Worm (Caenorhabditis elegans) whole organism, L3 larva: Measurements from ENCODE around the gene C01G10.14.

Experiments
- R02D3.7 ChIP-seq: fragments of 150-350 bp; optimal IDR thresholded peaks from 2 replicates; lab custom pipeline; 2014; ENCODE audit warnings: missing biosample characterization, missing genetic modification characterization
- aly-2 ChIP-seq: fragments of 150-350 bp; optimal IDR thresholded peaks from 2 replicates; lab custom pipeline; 2014; ENCODE audit warnings: missing biosample characterization, missing genetic modification characterization
- ceh-16 ChIP-seq: sonication (generic microtip); optimal IDR thresholded peaks from 2 replicates; lab custom pipeline; 2017; ENCODE audit warnings: missing biosample characterization, missing genetic modification characterization
- ceh-28 ChIP-seq: fragments of 150-350 bp; optimal IDR thresholded peaks from 2 replicates; lab custom pipeline; 2014; ENCODE audit warnings: missing biosample characterization, missing genetic modification reagents, missing genetic modification characterization
- ceh-82 ChIP-seq: fragments of 150-350 bp; optimal IDR thresholded peaks from 2 replicates; lab custom pipeline; 2014; ENCODE audit warnings: missing biosample characterization, missing genetic modification characterization
- ceh-9 ChIP-seq: sonication (generic microtip); optimal IDR thresholded peaks from 2 replicates; lab custom pipeline; 2018; ENCODE audit warnings: missing biosample characterization, missing genetic modification characterization
- daf-12 ChIP-seq: fragments of 150-350 bp; optimal IDR thresholded peaks from 2 replicates; lab custom pipeline; 2014; ENCODE audit warnings: missing biosample characterization, missing genetic modification reagents, missing genetic modification characterization
- egl-27 ChIP-seq: sonication (generic microtip); optimal IDR thresholded peaks from 4 replicates; lab custom pipeline; 2017; ENCODE audit warnings: missing biosample characterization, missing genetic modification reagents, missing genetic modification characterization
- egl-5 ChIP-seq: fragments of 150-350 bp; optimal IDR thresholded peaks from 2 replicates; lab custom pipeline; 2017; ENCODE audit warnings: missing biosample characterization, missing genetic modification reagents, missing genetic modification characterization, inconsistent platforms
- elt-1 ChIP-seq: fragments of 150-350 bp; optimal IDR thresholded peaks from 2 replicates; lab custom pipeline; 2014; ENCODE audit warnings: missing biosample characterization, missing genetic modification characterization
- elt-2 ChIP-seq: sonication (generic microtip); optimal IDR thresholded peaks from 2 replicates; lab custom pipeline; 2016; ENCODE audit warnings: missing genetic modification reagents, mild to moderate bottlenecking, missing genetic modification characterization, missing compliant biosample characterization
- elt-3 ChIP-seq, 3 experiments: fragments of 150-350 bp in 1 of 3; sonication (generic microtip) in 2 of 3; optimal IDR thresholded peaks; 2 replicates in 2 of 3; 4 replicates in 1 of 3; lab custom pipeline; 2014 to 2017; ENCODE audit warnings: missing biosample characterization in 3 of 3, missing genetic modification characterization in 3 of 3
- fkh-2 ChIP-seq: fragments of 150-350 bp; optimal IDR thresholded peaks from 2 replicates; lab custom pipeline; 2014; ENCODE audit warnings: missing biosample characterization, missing genetic modification reagents, missing genetic modification characterization
- fos-1 ChIP-seq: fragments of 150-350 bp; optimal IDR thresholded peaks from 2 replicates; lab custom pipeline; 2014; ENCODE audit warnings: missing biosample characterization, missing genetic modification characterization
- hmg-11 ChIP-seq: sonication (generic microtip); optimal IDR thresholded peaks from 2 replicates; lab custom pipeline; 2016; ENCODE audit warnings: missing genetic modification characterization, missing compliant biosample characterization
- jun-1 ChIP-seq: fragments of 150-350 bp; optimal IDR thresholded peaks from 2 replicates; lab custom pipeline; 2014; ENCODE audit warnings: missing biosample characterization, missing genetic modification reagents, missing genetic modification characterization
- lin-15B ChIP-seq: fragments of 150-350 bp; optimal IDR thresholded peaks from 2 replicates; lab custom pipeline; 2014; ENCODE audit warnings: missing biosample characterization, missing genetic modification characterization
- lin-39 ChIP-seq: fragments of 150-350 bp; optimal IDR thresholded peaks from 2 replicates; lab custom pipeline; 2018; ENCODE audit warnings: missing biosample characterization, missing genetic modification reagents, missing genetic modification characterization
- mdl-1 ChIP-seq: fragments of 150-350 bp; optimal IDR thresholded peaks from 2 replicates; lab custom pipeline; 2014; ENCODE audit warnings: missing biosample characterization, missing genetic modification characterization
- nfya-1 ChIP-seq: sonication (generic microtip); optimal IDR thresholded peaks from 2 replicates; lab custom pipeline; 2017; ENCODE audit warnings: missing genetic modification characterization, mild to moderate bottlenecking, missing compliant biosample characterization, antibody characterized with exemption, moderate library complexity; ENCODE audit not compliant: insufficient read depth
- nhr-11 ChIP-seq: fragments of 150-350 bp; optimal IDR thresholded peaks from 2 replicates; lab custom pipeline; 2014; ENCODE audit warnings: missing biosample characterization, missing genetic modification characterization
- nhr-12 ChIP-seq: fragments of 150-350 bp; optimal IDR thresholded peaks from 2 replicates; lab custom pipeline; 2014; ENCODE audit warnings: missing biosample characterization, missing genetic modification characterization
- nhr-23 ChIP-seq: fragments of 150-350 bp; optimal IDR thresholded peaks from 2 replicates; lab custom pipeline; 2014; ENCODE audit warnings: missing biosample characterization, missing genetic modification reagents, missing genetic modification characterization
- nhr-237 ChIP-seq: fragments of 150-350 bp; optimal IDR thresholded peaks from 2 replicates; lab custom pipeline; 2014; ENCODE audit warnings: missing biosample characterization, missing genetic modification characterization
- nhr-25 ChIP-seq: sonication (generic microtip); optimal IDR thresholded peaks from 2 replicates; lab custom pipeline; 2017; ENCODE audit warnings: missing biosample characterization, missing genetic modification characterization
- nhr-28 ChIP-seq: fragments of 150-350 bp; optimal IDR thresholded peaks from 2 replicates; lab custom pipeline; 2014; ENCODE audit warnings: missing biosample characterization, missing genetic modification characterization
- nhr-43 ChIP-seq: sonication (generic microtip); optimal IDR thresholded peaks from 2 replicates; lab custom pipeline; 2016; ENCODE audit warnings: mild to moderate bottlenecking, missing genetic modification characterization, missing compliant biosample characterization; ENCODE audit not compliant: poor library complexity, severe bottlenecking
- nhr-67 ChIP-seq: fragments of 150-350 bp; optimal IDR thresholded peaks from 2 replicates; lab custom pipeline; 2014; ENCODE audit warnings: missing biosample characterization, missing genetic modification characterization
- nhr-76 ChIP-seq: fragments of 150-350 bp; sonication (generic microtip); optimal IDR thresholded peaks from 5 replicates; lab custom pipeline; 2014; ENCODE audit warnings: missing biosample characterization, missing genetic modification characterization
- nhr-77 ChIP-seq: fragments of 150-350 bp; optimal IDR thresholded peaks from 2 replicates; lab custom pipeline; 2014; ENCODE audit warnings: missing biosample characterization, missing genetic modification characterization
- pha-4 ChIP-seq: fragments of 150-350 bp; optimal IDR thresholded peaks from 2 replicates; lab custom pipeline; 2014; ENCODE audit warnings: missing biosample characterization, missing genetic modification reagents, missing genetic modification characterization
- pqm-1 ChIP-seq: fragments of 150-350 bp; optimal IDR thresholded peaks from 2 replicates; lab custom pipeline; 2017; ENCODE audit warnings: missing biosample characterization, missing genetic modification characterization, inconsistent platforms
- sea-2 ChIP-seq: fragments of 150-350 bp; sonication (generic microtip); optimal IDR thresholded peaks from 4 replicates; lab custom pipeline; 2014; ENCODE audit warnings: missing biosample characterization, missing genetic modification reagents, missing genetic modification characterization
- tbx-2 ChIP-seq: sonication (generic microtip); optimal IDR thresholded peaks from 2 replicates; lab custom pipeline; 2016; ENCODE audit warnings: mild to moderate bottlenecking, missing genetic modification characterization, missing compliant biosample characterization
- unc-39 ChIP-seq: sonication (generic microtip); optimal IDR thresholded peaks from 4 replicates; lab custom pipeline; 2017; ENCODE audit warnings: missing biosample characterization, missing genetic modification characterization
- unc-62 ChIP-seq: fragments of 150-350 bp; sonication (generic microtip); optimal IDR thresholded peaks from 4 replicates; lab custom pipeline; 2014; ENCODE audit warnings: missing biosample characterization, missing genetic modification reagents, missing genetic modification characterization
- zag-1 ChIP-seq: fragments of 150-350 bp; optimal IDR thresholded peaks from 2 replicates; lab custom pipeline; 2014; ENCODE audit warnings: missing biosample characterization, missing genetic modification characterization
- ztf-4 ChIP-seq: fragments of 150-350 bp; optimal IDR thresholded peaks from 2 replicates; lab custom pipeline; 2014; ENCODE audit warnings: missing biosample characterization, missing genetic modification characterization

Gene C01G10.14

DNA sequence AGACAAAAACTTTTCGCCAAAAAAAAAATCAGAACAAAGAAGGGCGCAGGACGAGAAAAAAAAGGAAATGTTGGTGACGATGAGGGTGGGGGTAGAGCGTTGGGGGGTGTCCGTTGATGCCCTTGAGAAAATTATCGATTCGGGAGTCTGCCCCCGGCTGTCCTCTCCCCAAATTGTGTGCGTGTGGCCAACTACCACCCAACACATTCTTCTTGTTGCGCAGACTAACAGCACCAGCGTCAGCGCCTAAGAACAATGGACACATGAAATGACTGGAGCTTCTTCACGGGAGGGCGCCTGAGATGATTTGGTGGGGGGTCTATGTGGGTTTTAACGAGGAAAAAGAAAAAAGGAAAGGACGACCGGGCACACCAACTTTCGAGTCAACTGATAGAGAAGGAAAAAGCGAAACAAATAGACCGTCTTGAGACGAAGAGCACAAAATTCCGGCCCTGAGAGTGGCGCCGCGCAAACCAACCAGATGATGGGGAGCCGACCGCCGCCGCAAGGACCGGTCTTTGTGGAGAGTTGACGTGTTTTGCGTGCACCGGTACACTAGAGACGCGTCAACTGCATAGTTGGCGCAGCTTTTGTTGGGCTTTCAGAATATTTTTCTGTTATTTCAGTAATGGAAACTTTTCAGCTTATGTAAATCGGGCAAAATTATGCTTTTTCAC is 40.5 kb downstream of the C01G10.14 start, which contains the start of gene C25D7.9:
Gene C25D7.9 (plus strand): TSS at position 68 of the 677 bp plus-strand sequence.
- TF ChIP-seq nfya-1 (tag; lab: Kevin White, UChicago) = peak; percentile 33
- peak; percentile 39 for TF ChIP-seq hmg-11 (tag; lab: Kevin White, UChicago)
- no peak for TF ChIP-seq elt-2 (tag; lab: Kevin White, UChicago)
- TF ChIP-seq jun-1 (tag; lab: Kevin White, UChicago) = no peak
- no peak for TF ChIP-seq pqm-1 (tag; lab: Kevin White, UChicago)
- no peak for TF ChIP-seq R02D3.7
- no peak for TF ChIP-seq elt-3 (tag; optimal IDR thresholded peaks at IDR 0.05; lab: Kevin White, UChicago)
- peak; percentile 45 for TF ChIP-seq lin-15B (tag; lab: Kevin White, UChicago)
- no peak for TF ChIP-seq zag-1 (tag; lab: Kevin White, UChicago)
- no peak for TF ChIP-seq nhr-237 (tag; lab: Kevin White, UChicago)
- no peak for TF ChIP-seq daf-12 (tag; lab: Kevin White, UChicago)
- TF ChIP-seq pha-4 = peak; percentile 28
- no peak for TF ChIP-seq ceh-9 (tag; lab: Kevin White, UChicago)
- TF ChIP-seq lin-39 (tag; lab: Kevin White, UChicago) = peak; percentile 20
- TF ChIP-seq nhr-25 = peak; percentile 6
- no peak for TF ChIP-seq unc-39 (tag; lab: Kevin White, UChicago)

DNA sequence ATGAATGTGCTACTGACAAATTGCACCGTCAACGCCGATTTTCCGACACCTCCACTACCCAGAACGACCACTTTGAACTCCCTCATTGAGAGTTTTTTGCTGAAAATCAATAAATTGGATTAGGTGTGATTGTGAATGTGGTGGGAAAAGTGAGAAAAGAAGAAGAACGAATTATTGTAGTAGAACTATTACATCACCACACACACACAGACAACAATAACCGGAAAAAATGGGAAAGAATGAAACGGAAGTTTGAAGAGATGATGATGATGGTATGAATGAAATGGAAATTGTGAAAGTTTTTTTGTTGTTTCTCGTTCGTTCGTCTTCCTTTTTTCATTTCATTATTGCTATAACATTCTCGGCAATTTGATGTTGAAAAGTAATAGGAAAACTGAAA is 41.8 kb downstream of the C01G10.14 start, which contains the start of gene rap-2:
Gene rap-2 (minus strand): TSS at position 101 of the 400 bp plus-strand sequence.
- TF ChIP-seq nhr-237 (tag; lab: Kevin White, UChicago) (no peak), nhr-11 (tag; lab: Kevin White, UChicago) (no peak), elt-3 (tag; optimal IDR thresholded peaks at IDR 0.05; lab: Kevin White, UChicago) (no peak), hmg-11 (tag; lab: Kevin White, UChicago) (no peak), nhr-23 (tag; lab: Kevin White, UChicago) (no peak), zag-1 (tag; lab: Kevin White, UChicago) (no peak), ztf-4 (tag; lab: Kevin White, UChicago) (no peak), egl-5 (tag; lab: Kevin White, UChicago) (no peak), nhr-76 (tag; lab: Kevin White, UChicago) (no peak), lin-39 (tag; lab: Kevin White, UChicago) (no peak), nhr-77 (tag; lab: Kevin White, UChicago) (no peak), ceh-16 (no peak), elt-1 (tag; lab: Kevin White, UChicago) (no peak), fos-1 (no peak), nhr-12 (tag; lab: Kevin White, UChicago) (no peak), pqm-1 (tag; lab: Kevin White, UChicago) (no peak), tbx-2 (tag; lab: Kevin White, UChicago) (no peak), elt-2 (tag; lab: Kevin White, UChicago) (no peak), sea-2 (GFP tag; lab: Kevin White, UChicago) (no peak), ceh-28 (tag; lab: Kevin White, UChicago) (no peak)

ce11 chrV:15060595-15060994 is 45.1 kb downstream of the C01G10.14 start:
- TF ChIP-seq nhr-25 (no peak), nhr-28 (tag; lab: Kevin White, UChicago) (no peak), nhr-43 (no peak), nhr-11 (tag; lab: Kevin White, UChicago) (no peak), tbx-2 (tag; lab: Kevin White, UChicago) (no peak), ceh-82 (tag; lab: Kevin White, UChicago) (no peak), mdl-1 (tag; lab: Kevin White, UChicago) (no peak), ceh-28 (tag; lab: Kevin White, UChicago) (no peak), aly-2 (tag; lab: Kevin White, UChicago) (no peak), hmg-11 (tag; lab: Kevin White, UChicago) (no peak), fkh-2 (no peak), unc-62 (GFP tag; lab: Kevin White, UChicago) (no peak), egl-5 (tag; lab: Kevin White, UChicago) (no peak), nhr-67 (tag; lab: Kevin White, UChicago) (no peak), unc-39 (tag; lab: Kevin White, UChicago) (no peak), egl-27 (no peak), elt-3 (tag; optimal IDR thresholded peaks at IDR 0.05; lab: Kevin White, UChicago) (no peak), pha-4 (no peak)
